Fruit fly (Drosophila melanogaster): ENCODE measurements around the gene sNPF.

sNPF gene

dm6 chr2L:20075234-20075803, 47.6 kb downstream of the sNPF start, which contains the start of the genes pr and neb (continued):
- TF ChIP-seq Dll (GFP tag; IDR thresholded peaks at IDR 0.05; ENCODE audit: partially characterized antibody) (peak; percentile 65; the same call in 2 of the 4 replicates), CG12299 (tag; optimal IDR thresholded peaks at IDR 0.05) (peak; percentile 36), D (optimal IDR thresholded peaks at IDR 0.05) (no peak), D (GFP tag; optimal IDR thresholded peaks at IDR 0.05) (no peak), dimm (GFP tag; IDR thresholded peaks at IDR 0.05) (no peak), ems (GFP tag; optimal IDR thresholded peaks at IDR 0.05) (no peak), CG4707 (GFP tag; optimal IDR thresholded peaks at IDR 0.05) (no peak), Nf-YC (tag; optimal IDR thresholded peaks at IDR 0.05) (peak; percentile 49), Oli (tag; optimal IDR thresholded peaks at IDR 0.05) (peak; percentile 40), CG8478 (optimal IDR thresholded peaks at IDR 0.05) (no peak), Usf (GFP tag; optimal IDR thresholded peaks at IDR 0.05) (no peak), croc (GFP tag; conservative IDR thresholded peaks at IDR 0.05) (no peak), MESR4 (GFP tag; optimal IDR thresholded peaks at IDR 0.05) (peak; percentile 49), Meics (GFP tag; optimal IDR thresholded peaks at IDR 0.05) (no peak), CG17912 (GFP tag; optimal IDR thresholded peaks at IDR 0.05) (peak; percentile 43), Lhr (GFP tag; optimal IDR thresholded peaks at IDR 0.05) (peak; percentile 73), pho (GFP tag; optimal IDR thresholded peaks at IDR 0.05) (peak; percentile 23), so (GFP tag; IDR thresholded peaks at IDR 0.05) (peak; percentile 48; the same call in 1 of the 3 replicates), chn (GFP tag; optimal IDR thresholded peaks at IDR 0.05) (peak; percentile 26), pros (GFP tag; optimal IDR thresholded peaks at IDR 0.05) (no peak), hkb (optimal IDR thresholded peaks at IDR 0.05) (peak; percentile 58), hkb (GFP tag; IDR thresholded peaks at IDR 0.05) (peak; percentile 82), B-H2 (GFP tag; optimal IDR thresholded peaks at IDR 0.05) (peak; percentile 51), Sox102F (GFP tag; optimal IDR thresholded peaks at IDR 0.05) (peak; percentile 67), Drgx (GFP tag; IDR thresholded peaks at IDR 0.05) (no peak), sqz (GFP tag; optimal IDR thresholded peaks at IDR 0.05) (peak; percentile 51), CG18764 (GFP tag; optimal IDR thresholded peaks at IDR 0.05) (no peak), bbx (GFP tag; IDR thresholded peaks at IDR 0.05; ENCODE audit: partially characterized antibody) (no peak; the same call in 1 of the 2 replicates), CG5953 (GFP tag; IDR thresholded peaks at IDR 0.05) (peak; percentile 58; the same call in 1 of the 2 replicates), CG12391 (tag; optimal IDR thresholded peaks at IDR 0.05) (peak; percentile 78), dpn (GFP tag; optimal IDR thresholded peaks at IDR 0.05) (peak; percentile 51 to 55), NK7.1 (GFP tag; optimal IDR thresholded peaks at IDR 0.05) (peak; percentile 16), CG4404 (GFP tag; IDR thresholded peaks at IDR 0.05) (no peak), Ada2b (GFP tag; IDR thresholded peaks at IDR 0.05) (peak; percentile 77), Hr51 (GFP tag; optimal IDR thresholded peaks at IDR 0.05) (peak; percentile 20 to 66), CG15073 (GFP tag; optimal IDR thresholded peaks at IDR 0.05) (no peak), C15 (GFP tag; IDR thresholded peaks at IDR 0.05) (no peak), pan (optimal IDR thresholded peaks at IDR 0.05) (no peak), pan (GFP tag; optimal IDR thresholded peaks at IDR 0.05 in 1 of 2, IDR thresholded peaks at IDR 0.05 in 1 of 2) (no peak), CG15479 (GFP tag; optimal IDR thresholded peaks at IDR 0.05) (no peak), Xbp1 (GFP tag; optimal IDR thresholded peaks at IDR 0.05) (peak; percentile 57), Atf3 (GFP tag; optimal IDR thresholded peaks at IDR 0.05) (no peak), amos (GFP tag; IDR thresholded peaks at IDR 0.05; ENCODE audit: partially characterized antibody) (no peak; the same call in 1 of the 2 replicates), HLH3B (GFP tag; IDR thresholded peaks at IDR 0.05) (peak; percentile 57), CG42726 (GFP tag; IDR thresholded peaks at IDR 0.05; ENCODE audit: partially characterized antibody) (no peak), E2f1 (GFP tag; IDR thresholded peaks at IDR 0.05) (no peak), NC2β (GFP tag; optimal IDR thresholded peaks at IDR 0.05) (no peak), mirr (GFP tag; optimal IDR thresholded peaks at IDR 0.05) (no peak), lola (GFP tag; optimal IDR thresholded peaks at IDR 0.05) (peak in 1 of 3 experiments; percentile 55), CG16815 (GFP tag; optimal IDR thresholded peaks at IDR 0.05) (no peak), Sox100B (GFP tag; optimal IDR thresholded peaks at IDR 0.05) (no peak)

All from whole organism, embryonic.